In the genomic region with DNA sequence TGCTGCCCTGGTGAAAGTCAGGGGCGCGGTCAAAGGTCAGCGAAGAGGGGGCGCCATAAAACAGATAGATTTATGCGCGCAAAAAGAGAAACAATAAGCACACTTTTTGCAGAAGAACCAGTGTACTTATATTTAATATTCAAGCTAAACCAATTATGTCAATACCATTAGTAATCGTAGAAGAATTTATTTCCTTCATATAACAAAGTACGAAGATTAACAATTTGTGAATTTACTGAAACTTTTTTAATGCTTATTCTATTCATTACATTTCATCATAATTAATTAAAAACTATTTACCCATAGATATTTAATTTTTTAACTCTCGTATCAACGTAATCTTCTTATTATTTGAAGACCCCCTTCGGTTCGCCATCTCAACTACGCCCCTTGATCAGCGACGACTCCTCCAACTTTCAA, we compare ENCODE assay signal across 1 fruit fly cellular context.
TF ChIP-seq lines count a peak whose summit lies in the region.

No protein-coding gene starts in this region.

TF ChIP-seq in whole organism, embryonic, 481 proteins besides CTCF, POLR2A, EP300 and RAD21 (continued from another document and continues in another):
- peak; percentile 16 for TF ChIP-seq Hsf (GFP tag; optimal IDR thresholded peaks at IDR 0.05; lab: Kevin White, UChicago)
- TF ChIP-seq ems (GFP tag; optimal IDR thresholded peaks at IDR 0.05; lab: Kevin White, UChicago) = no peak
- no peak for TF ChIP-seq CG31388 (GFP tag; optimal IDR thresholded peaks at IDR 0.05; lab: Kevin White, UChicago)
- no peak for TF ChIP-seq Fer3 (tag; optimal IDR thresholded peaks at IDR 0.05; lab: Kevin White, UChicago)
- TF ChIP-seq fd3F (GFP tag; optimal IDR thresholded peaks at IDR 0.05; lab: Kevin White, UChicago) = no peak
- TF ChIP-seq CG4707 (GFP tag; optimal IDR thresholded peaks at IDR 0.05; lab: Kevin White, UChicago) = peak; percentile 14
- TF ChIP-seq CG30020 (tag; optimal IDR thresholded peaks at IDR 0.05; lab: Kevin White, UChicago) = peak; percentile 23
- TF ChIP-seq Gug (GFP tag; IDR thresholded peaks at IDR 0.05; lab: Robert Waterston, UW) = peak; percentile 40; the same call in 2 of the 4 replicates
- no peak for TF ChIP-seq CG12155 (GFP tag; optimal IDR thresholded peaks at IDR 0.05; lab: Kevin White, UChicago)
- peak; percentile 20 for TF ChIP-seq CG8944 (GFP tag; optimal IDR thresholded peaks at IDR 0.05; lab: Kevin White, UChicago)
- TF ChIP-seq Dfd (GFP tag; optimal IDR thresholded peaks at IDR 0.05; lab: Kevin White, UChicago) = no peak
- TF ChIP-seq sim (GFP tag; IDR thresholded peaks at IDR 0.05; lab: Robert Waterston, UW) = no peak
- no peak for TF ChIP-seq sc (optimal IDR thresholded peaks at IDR 0.05; lab: Kevin White, UChicago)
- peak; percentile 72 for TF ChIP-seq sc (GFP tag; optimal IDR thresholded peaks at IDR 0.05; lab: Kevin White, UChicago)
- TF ChIP-seq zen (tag; optimal IDR thresholded peaks at IDR 0.05; lab: Kevin White, UChicago) = no peak
- TF ChIP-seq CG12299 (tag; optimal IDR thresholded peaks at IDR 0.05; lab: Kevin White, UChicago) = no peak
- no peak for TF ChIP-seq CG7786 (GFP tag; optimal IDR thresholded peaks at IDR 0.05; lab: Kevin White, UChicago)
- no peak for TF ChIP-seq CG10565 (GFP tag; optimal IDR thresholded peaks at IDR 0.05; lab: Kevin White, UChicago)
- TF ChIP-seq HHEX (GFP tag; optimal IDR thresholded peaks at IDR 0.05; lab: Kevin White, UChicago) = no peak
- no peak for TF ChIP-seq unc-4 (GFP tag; IDR thresholded peaks at IDR 0.05; lab: Robert Waterston, UW; ENCODE audit: partially characterized antibody)
- no peak for TF ChIP-seq CG12744 (GFP tag; optimal IDR thresholded peaks at IDR 0.05; lab: Kevin White, UChicago)
- TF ChIP-seq H2.0 (GFP tag; IDR thresholded peaks at IDR 0.05; lab: Robert Waterston, UW) = no peak
- no peak for TF ChIP-seq ash1 (GFP tag; optimal IDR thresholded peaks at IDR 0.05; lab: Kevin White, UChicago)
- TF ChIP-seq dati (GFP tag; IDR thresholded peaks at IDR 0.05; lab: Robert Waterston, UW) = 0 out of 2 replicates have a peak, but pooled peaks have one; percentile 5
- TF ChIP-seq Opbp (GFP tag; IDR thresholded peaks at IDR 0.05; lab: Robert Waterston, UW; ENCODE audit: partially characterized antibody) = no peak
- TF ChIP-seq tll (GFP tag; optimal IDR thresholded peaks at IDR 0.05; lab: Kevin White, UChicago) = no peak
- no peak for TF ChIP-seq Doc3 (GFP tag; IDR thresholded peaks at IDR 0.05; lab: Robert Waterston, UW; ENCODE audit: partially characterized antibody)
- no peak for TF ChIP-seq CG42726 (GFP tag; IDR thresholded peaks at IDR 0.05; lab: Robert Waterston, UW; ENCODE audit: partially characterized antibody)
- TF ChIP-seq odd (GFP tag; optimal IDR thresholded peaks at IDR 0.05; lab: Kevin White, UChicago) = peak; percentile 53
- peak; percentile 57 for TF ChIP-seq ind (GFP tag; optimal IDR thresholded peaks at IDR 0.05; lab: Kevin White, UChicago)
- no peak for TF ChIP-seq MBD-R2 (GFP tag; IDR thresholded peaks at IDR 0.05; lab: Robert Waterston, UW)
- no peak for TF ChIP-seq CG2129 (GFP tag; IDR thresholded peaks at IDR 0.05; lab: Robert Waterston, UW; ENCODE audit: partially characterized antibody)
- 0 out of 2 replicates have a peak, but pooled peaks have one; percentile 12 for TF ChIP-seq CG14441 (GFP tag; IDR thresholded peaks at IDR 0.05; lab: Robert Waterston, UW)
- peak; percentile 56 for TF ChIP-seq CG1233 (GFP tag; optimal IDR thresholded peaks at IDR 0.05; lab: Kevin White, UChicago)
- TF ChIP-seq CG2875 (GFP tag; optimal IDR thresholded peaks at IDR 0.05; lab: Kevin White, UChicago) = peak; percentile 63
- TF ChIP-seq ato (GFP tag; IDR thresholded peaks at IDR 0.05; lab: Robert Waterston, UW; ENCODE audit: partially characterized antibody) = no peak
- TF ChIP-seq YL-1 (GFP tag; optimal IDR thresholded peaks at IDR 0.05; lab: Kevin White, UChicago) = no peak
- TF ChIP-seq CG18599 (GFP tag; optimal IDR thresholded peaks at IDR 0.05; lab: Kevin White, UChicago) = peak; percentile 25
- TF ChIP-seq CG15479 (GFP tag; optimal IDR thresholded peaks at IDR 0.05; lab: Kevin White, UChicago) = no peak
- no peak for TF ChIP-seq amos (GFP tag; IDR thresholded peaks at IDR 0.05; lab: Robert Waterston, UW; ENCODE audit: partially characterized antibody)
- TF ChIP-seq sd (tag; optimal IDR thresholded peaks at IDR 0.05; lab: Kevin White, UChicago) = no peak
- TF ChIP-seq Chrac-16 (GFP tag; optimal IDR thresholded peaks at IDR 0.05; lab: Kevin White, UChicago) = peak; percentile 42
- peak; percentile 45 for TF ChIP-seq CG10431 (GFP tag; optimal IDR thresholded peaks at IDR 0.05; lab: Kevin White, UChicago)
- TF ChIP-seq tin (GFP tag; optimal IDR thresholded peaks at IDR 0.05; lab: Kevin White, UChicago) = peak; percentile 74
- TF ChIP-seq CG15011 (GFP tag; optimal IDR thresholded peaks at IDR 0.05; lab: Kevin White, UChicago) = no peak
- peak; percentile 13 for TF ChIP-seq CG10654 (GFP tag; optimal IDR thresholded peaks at IDR 0.05; lab: Kevin White, UChicago)
- TF ChIP-seq E2f2 (GFP tag; IDR thresholded peaks at IDR 0.05; lab: Robert Waterston, UW) = no peak
- no peak for TF ChIP-seq Bdp1 (GFP tag; optimal IDR thresholded peaks at IDR 0.05; lab: Kevin White, UChicago)
- TF ChIP-seq Rx (GFP tag; IDR thresholded peaks at IDR 0.05; lab: Robert Waterston, UW) = peak; percentile 38
- TF ChIP-seq MTF-1 (GFP tag; optimal IDR thresholded peaks at IDR 0.05; lab: Kevin White, UChicago; ENCODE audit: borderline replicate concordance) = no peak
- TF ChIP-seq gro (GFP tag; optimal IDR thresholded peaks at IDR 0.05; lab: Kevin White, UChicago) = no peak
- TF ChIP-seq CG2712 (tag; optimal IDR thresholded peaks at IDR 0.05; lab: Kevin White, UChicago) = peak; percentile 86
- TF ChIP-seq CG2199 (GFP tag; IDR thresholded peaks at IDR 0.05; lab: Robert Waterston, UW) = no peak
- TF ChIP-seq Neu2 (GFP tag; optimal IDR thresholded peaks at IDR 0.05; lab: Kevin White, UChicago; ENCODE audit: borderline replicate concordance) = no peak
- TF ChIP-seq bab2 (GFP tag; optimal IDR thresholded peaks at IDR 0.05; lab: Kevin White, UChicago) = no peak
- TF ChIP-seq NK7.1 (GFP tag; optimal IDR thresholded peaks at IDR 0.05; lab: Kevin White, UChicago) = no peak
- TF ChIP-seq Dip3 (GFP tag; optimal IDR thresholded peaks at IDR 0.05; lab: Kevin White, UChicago) = no peak
- 0 out of 2 replicates have a peak, but pooled peaks have one; percentile 40 for TF ChIP-seq CG14667 (GFP tag; IDR thresholded peaks at IDR 0.05; lab: Robert Waterston, UW)
- TF ChIP-seq lbe (GFP tag; optimal IDR thresholded peaks at IDR 0.05; lab: Kevin White, UChicago) = no peak
- peak; percentile 11 for TF ChIP-seq fd64A (GFP tag; optimal IDR thresholded peaks at IDR 0.05; lab: Kevin White, UChicago)
- TF ChIP-seq Dbx (GFP tag; IDR thresholded peaks at IDR 0.05; lab: Robert Waterston, UW) = no peak
- no peak for TF ChIP-seq CG15514 (GFP tag; optimal IDR thresholded peaks at IDR 0.05; lab: Kevin White, UChicago)
- TF ChIP-seq Scr (GFP tag; IDR thresholded peaks at IDR 0.05; lab: Robert Waterston, UW; ENCODE audit: partially characterized antibody) = no peak
- TF ChIP-seq CG9727 (GFP tag; optimal IDR thresholded peaks at IDR 0.05; lab: Kevin White, UChicago) = peak; percentile 50
- peak; percentile 49 for TF ChIP-seq tap (tag; optimal IDR thresholded peaks at IDR 0.05; lab: Kevin White, UChicago)
- TF ChIP-seq oc (tag; optimal IDR thresholded peaks at IDR 0.05; lab: Kevin White, UChicago) = no peak
- no peak for TF ChIP-seq Ravus (GFP tag; IDR thresholded peaks at IDR 0.05; lab: Robert Waterston, UW)
- TF ChIP-seq sisA (GFP tag; IDR thresholded peaks at IDR 0.05; lab: Robert Waterston, UW) = no peak; the same call in none of the 2 replicates
- TF ChIP-seq klu (GFP tag; IDR thresholded peaks at IDR 0.05; lab: Robert Waterston, UW) = no peak
- no peak for TF ChIP-seq gcm2 (GFP tag; optimal IDR thresholded peaks at IDR 0.05; lab: Kevin White, UChicago)
- TF ChIP-seq Hand (GFP tag; optimal IDR thresholded peaks at IDR 0.05; lab: Kevin White, UChicago) = no peak
- TF ChIP-seq CG4328 (GFP tag; optimal IDR thresholded peaks at IDR 0.05; lab: Kevin White, UChicago) = peak; percentile 39
- TF ChIP-seq CG17829 (tag; optimal IDR thresholded peaks at IDR 0.05; lab: Kevin White, UChicago) = peak; percentile 78
- TF ChIP-seq org-1 (GFP tag; optimal IDR thresholded peaks at IDR 0.05; lab: Kevin White, UChicago) = peak; percentile 30
- no peak for TF ChIP-seq dan (GFP tag; IDR thresholded peaks at IDR 0.05; lab: Robert Waterston, UW)
- no peak for TF ChIP-seq GATAe (GFP tag; conservative IDR thresholded peaks at IDR 0.05; lab: Robert Waterston, UW)
- peak; percentile 46; the same call in 1 of the 2 replicates for TF ChIP-seq wor (GFP tag; IDR thresholded peaks at IDR 0.05; lab: Robert Waterston, UW)
- TF ChIP-seq CG9817 (tag; optimal IDR thresholded peaks at IDR 0.05; lab: Kevin White, UChicago) = no peak
- TF ChIP-seq CG2120 (GFP tag; optimal IDR thresholded peaks at IDR 0.05; lab: Kevin White, UChicago) = no peak
- peak; percentile 18 for TF ChIP-seq CG18476 (GFP tag; optimal IDR thresholded peaks at IDR 0.05; lab: Kevin White, UChicago)
- TF ChIP-seq Atf6 (GFP tag; IDR thresholded peaks at IDR 0.05; lab: Robert Waterston, UW) = no peak
- peak; percentile 21 for TF ChIP-seq CG12104 (GFP tag; optimal IDR thresholded peaks at IDR 0.05; lab: Kevin White, UChicago)
- TF ChIP-seq seq (GFP tag; IDR thresholded peaks at IDR 0.05; lab: Robert Waterston, UW) = no peak
- no peak for TF ChIP-seq rib (GFP tag; IDR thresholded peaks at IDR 0.05; lab: Robert Waterston, UW)
- TF ChIP-seq lmd (GFP tag; IDR thresholded peaks at IDR 0.05; lab: Robert Waterston, UW) = peak; percentile 51; the same call in 1 of the 2 replicates
- TF ChIP-seq E2f1 (GFP tag; IDR thresholded peaks at IDR 0.05; lab: Robert Waterston, UW) = no peak
- no peak for TF ChIP-seq HLHmδ (GFP tag; optimal IDR thresholded peaks at IDR 0.05; lab: Kevin White, UChicago)
- no peak for TF ChIP-seq CG33213 (GFP tag; optimal IDR thresholded peaks at IDR 0.05; lab: Kevin White, UChicago)
- no peak for TF ChIP-seq luna (GFP tag; optimal IDR thresholded peaks at IDR 0.05; lab: Kevin White, UChicago)
- no peak for TF ChIP-seq sima (GFP tag; optimal IDR thresholded peaks at IDR 0.05; lab: Kevin White, UChicago)
- peak in 1 of 2 experiments; percentile 84 for TF ChIP-seq eve (GFP tag; optimal IDR thresholded peaks at IDR 0.05; lab: Kevin White, UChicago)
- TF ChIP-seq CG10462 (GFP tag; optimal IDR thresholded peaks at IDR 0.05; lab: Kevin White, UChicago) = peak; percentile 23
- TF ChIP-seq CG7928 (GFP tag; optimal IDR thresholded peaks at IDR 0.05; lab: Kevin White, UChicago) = no peak
- TF ChIP-seq Camta (GFP tag; optimal IDR thresholded peaks at IDR 0.05; lab: Kevin White, UChicago) = no peak
- TF ChIP-seq Eip74EF (GFP tag; optimal IDR thresholded peaks at IDR 0.05; lab: Kevin White, UChicago) = peak in 1 of 2 experiments; percentile 69
- no peak for TF ChIP-seq CG8765 (GFP tag; IDR thresholded peaks at IDR 0.05; lab: Robert Waterston, UW)
- no peak for TF ChIP-seq dm (GFP tag; optimal IDR thresholded peaks at IDR 0.05; lab: Kevin White, UChicago)
- TF ChIP-seq schlank (tag; optimal IDR thresholded peaks at IDR 0.05; lab: Kevin White, UChicago) = no peak
- TF ChIP-seq C15 (GFP tag; IDR thresholded peaks at IDR 0.05; lab: Robert Waterston, UW) = no peak
- no peak for TF ChIP-seq ro (GFP tag; IDR thresholded peaks at IDR 0.05; lab: Robert Waterston, UW)
- no peak; the same call in 2 of the 3 replicates for TF ChIP-seq so (GFP tag; IDR thresholded peaks at IDR 0.05; lab: Robert Waterston, UW)
- 0 out of 2 replicates have a peak, but pooled peaks have one; percentile 29 for TF ChIP-seq ap (GFP tag; IDR thresholded peaks at IDR 0.05; lab: Robert Waterston, UW)
- no peak for TF ChIP-seq CG11695 (GFP tag; IDR thresholded peaks at IDR 0.05; lab: Robert Waterston, UW)
- TF ChIP-seq Meics (GFP tag; optimal IDR thresholded peaks at IDR 0.05; lab: Kevin White, UChicago) = peak; percentile 23
- TF ChIP-seq CG16779 (GFP tag; IDR thresholded peaks at IDR 0.05; lab: Robert Waterston, UW) = no peak
- TF ChIP-seq wdn (GFP tag; IDR thresholded peaks at IDR 0.05; lab: Robert Waterston, UW) = no peak
- TF ChIP-seq Deaf1 (tag; optimal IDR thresholded peaks at IDR 0.05; lab: Kevin White, UChicago) = no peak
- TF ChIP-seq D19A (tag; optimal IDR thresholded peaks at IDR 0.05; lab: Kevin White, UChicago) = peak; percentile 65
- TF ChIP-seq usp (GFP tag; optimal IDR thresholded peaks at IDR 0.05; lab: Kevin White, UChicago) = no peak
- TF ChIP-seq CG10959 (GFP tag; IDR thresholded peaks at IDR 0.05; lab: Robert Waterston, UW) = no peak
- TF ChIP-seq sr (GFP tag; IDR thresholded peaks at IDR 0.05; lab: Robert Waterston, UW) = no peak
- peak; percentile 30 for TF ChIP-seq pnt (GFP tag; optimal IDR thresholded peaks at IDR 0.05; lab: Kevin White, UChicago)
- no peak for TF ChIP-seq repo (GFP tag; optimal IDR thresholded peaks at IDR 0.05; lab: Kevin White, UChicago)
- TF ChIP-seq Dref (GFP tag; IDR thresholded peaks at IDR 0.05; lab: Robert Waterston, UW) = no peak
- no peak for TF ChIP-seq bigmax (GFP tag; optimal IDR thresholded peaks at IDR 0.05; lab: Kevin White, UChicago)
- no peak for TF ChIP-seq CG16813 (GFP tag; IDR thresholded peaks at IDR 0.05; lab: Robert Waterston, UW; ENCODE audit: partially characterized antibody)
- TF ChIP-seq trem (tag; optimal IDR thresholded peaks at IDR 0.05; lab: Kevin White, UChicago) = peak; percentile 27
- TF ChIP-seq CG9215 (GFP tag; IDR thresholded peaks at IDR 0.05; lab: Robert Waterston, UW) = no peak
- no peak for TF ChIP-seq her (GFP tag; optimal IDR thresholded peaks at IDR 0.05; lab: Kevin White, UChicago)
- no peak for TF ChIP-seq CG34224 (GFP tag; IDR thresholded peaks at IDR 0.05; lab: Robert Waterston, UW; ENCODE audit: partially characterized antibody)
- no peak for TF ChIP-seq CG4854 (GFP tag; optimal IDR thresholded peaks at IDR 0.05; lab: Kevin White, UChicago)
- TF ChIP-seq hb (GFP tag; IDR thresholded peaks at IDR 0.05; lab: Robert Waterston, UW; ENCODE audit: partially characterized antibody) = no peak
- no peak for TF ChIP-seq CG34376 (GFP tag; optimal IDR thresholded peaks at IDR 0.05; lab: Kevin White, UChicago)
- TF ChIP-seq CoRest (tag; optimal IDR thresholded peaks at IDR 0.05; lab: Kevin White, UChicago) = peak; percentile 81
- peak; percentile 63; the same call in 1 of the 3 replicates for TF ChIP-seq zfh1 (GFP tag; IDR thresholded peaks at IDR 0.05; lab: Robert Waterston, UW)
- TF ChIP-seq da (GFP tag; optimal IDR thresholded peaks at IDR 0.05; lab: Kevin White, UChicago) = no peak
- no peak for TF ChIP-seq stc (GFP tag; IDR thresholded peaks at IDR 0.05; lab: Robert Waterston, UW)
- TF ChIP-seq esg (GFP tag; conservative IDR thresholded peaks at IDR 0.05; lab: Robert Waterston, UW) = 0 out of 2 replicates have a peak, but pooled peaks have one; percentile 28
